Fruit fly (Drosophila melanogaster): ENCODE results near the gene Lsp2.

Lsp2 gene

DNA sequence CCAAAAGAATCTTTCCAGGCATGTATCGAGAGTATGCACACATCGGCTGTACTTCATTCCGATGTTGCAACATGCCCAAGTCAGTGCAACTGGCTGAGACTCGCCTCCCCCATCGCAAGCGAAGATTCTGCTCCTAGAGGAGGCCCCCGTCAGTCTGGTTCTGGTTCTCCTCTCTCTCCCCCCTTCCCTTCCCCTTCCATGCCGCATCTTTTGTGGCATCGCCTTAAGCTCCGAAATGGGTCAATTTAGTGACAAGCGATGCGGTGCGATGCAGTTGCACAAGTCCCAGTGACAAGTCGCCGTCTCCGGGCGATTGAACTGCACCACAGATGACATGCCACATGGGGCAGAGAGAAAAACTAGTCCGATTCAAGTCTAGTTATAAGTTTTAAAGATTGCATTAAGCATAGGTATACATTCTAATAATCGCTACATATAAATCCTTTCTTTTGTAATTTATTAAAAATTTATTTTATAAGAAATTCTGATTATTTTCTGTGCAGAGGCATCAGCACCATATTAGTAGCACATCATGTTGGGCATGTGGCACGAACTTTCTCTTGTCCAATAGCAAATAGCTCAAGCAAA, 20.1 kb upstream of the Lsp2 start:
- TF ChIP-seq CG3919 (GFP tag; optimal IDR thresholded peaks at IDR 0.05) (peak; percentile 31), topi (GFP tag; optimal IDR thresholded peaks at IDR 0.05) (no peak), CG6163 (GFP tag; IDR thresholded peaks at IDR 0.05) (peak; percentile 75), Sox15 (GFP tag; optimal IDR thresholded peaks at IDR 0.05) (no peak), CG16779 (tag; optimal IDR thresholded peaks at IDR 0.05) (no peak), CG34406 (GFP tag; optimal IDR thresholded peaks at IDR 0.05) (peak; percentile 29), net (GFP tag; optimal IDR thresholded peaks at IDR 0.05) (no peak), CG31627 (GFP tag; optimal IDR thresholded peaks at IDR 0.05) (no peak), CG10669 (GFP tag; optimal IDR thresholded peaks at IDR 0.05) (peak; percentile 7), Smox (GFP tag; optimal IDR thresholded peaks at IDR 0.05) (no peak), svp (GFP tag) (no peak), Sox102F (GFP tag; optimal IDR thresholded peaks at IDR 0.05) (no peak), Gug (GFP tag; IDR thresholded peaks at IDR 0.05) (peak; percentile 20; the same call in 1 of the 2 replicates), CG6276 (GFP tag; optimal IDR thresholded peaks at IDR 0.05) (peak; percentile 38), CG3032 (tag; optimal IDR thresholded peaks at IDR 0.05) (peak; percentile 20), CG8119 (GFP tag; IDR thresholded peaks at IDR 0.05) (peak; percentile 65), Ets96B (tag; optimal IDR thresholded peaks at IDR 0.05) (peak; percentile 1), CG6854 (GFP tag; optimal IDR thresholded peaks at IDR 0.05) (peak; percentile 22), CG15336 (GFP tag; IDR thresholded peaks at IDR 0.05) (peak; percentile 74), achi (GFP tag; optimal IDR thresholded peaks at IDR 0.05) (peak; percentile 55), CG11762 (GFP tag; optimal IDR thresholded peaks at IDR 0.05; ENCODE audit: insufficient read depth) (peak; percentile 11), Eip78C (GFP tag) (peak; percentile 83), CG8319 (GFP tag; optimal IDR thresholded peaks at IDR 0.05) (no peak), CG4318 (GFP tag; optimal IDR thresholded peaks at IDR 0.05) (peak; percentile 54), CG10631 (GFP tag; optimal IDR thresholded peaks at IDR 0.05) (peak; percentile 32), ss (GFP tag; optimal IDR thresholded peaks at IDR 0.05) (peak; percentile 3 to 28), Lpt (GFP tag; optimal IDR thresholded peaks at IDR 0.05) (no peak), acj6 (GFP tag; optimal IDR thresholded peaks at IDR 0.05) (peak; percentile 36), eg (GFP tag; IDR thresholded peaks at IDR 0.05) (peak; percentile 73; the same call in 2 of the 3 replicates), Hr4 (GFP tag; optimal IDR thresholded peaks at IDR 0.05) (peak; percentile 41), CG8632 (GFP tag; optimal IDR thresholded peaks at IDR 0.05) (peak; percentile 9), CG32006 (GFP tag; optimal IDR thresholded peaks at IDR 0.05) (peak; percentile 78), fd59A (GFP tag; optimal IDR thresholded peaks at IDR 0.05) (no peak), OdsH (GFP tag; optimal IDR thresholded peaks at IDR 0.05) (peak; percentile 34), salr (GFP tag; optimal IDR thresholded peaks at IDR 0.05) (peak in 1 of 2 experiments; percentile 40)

DNA sequence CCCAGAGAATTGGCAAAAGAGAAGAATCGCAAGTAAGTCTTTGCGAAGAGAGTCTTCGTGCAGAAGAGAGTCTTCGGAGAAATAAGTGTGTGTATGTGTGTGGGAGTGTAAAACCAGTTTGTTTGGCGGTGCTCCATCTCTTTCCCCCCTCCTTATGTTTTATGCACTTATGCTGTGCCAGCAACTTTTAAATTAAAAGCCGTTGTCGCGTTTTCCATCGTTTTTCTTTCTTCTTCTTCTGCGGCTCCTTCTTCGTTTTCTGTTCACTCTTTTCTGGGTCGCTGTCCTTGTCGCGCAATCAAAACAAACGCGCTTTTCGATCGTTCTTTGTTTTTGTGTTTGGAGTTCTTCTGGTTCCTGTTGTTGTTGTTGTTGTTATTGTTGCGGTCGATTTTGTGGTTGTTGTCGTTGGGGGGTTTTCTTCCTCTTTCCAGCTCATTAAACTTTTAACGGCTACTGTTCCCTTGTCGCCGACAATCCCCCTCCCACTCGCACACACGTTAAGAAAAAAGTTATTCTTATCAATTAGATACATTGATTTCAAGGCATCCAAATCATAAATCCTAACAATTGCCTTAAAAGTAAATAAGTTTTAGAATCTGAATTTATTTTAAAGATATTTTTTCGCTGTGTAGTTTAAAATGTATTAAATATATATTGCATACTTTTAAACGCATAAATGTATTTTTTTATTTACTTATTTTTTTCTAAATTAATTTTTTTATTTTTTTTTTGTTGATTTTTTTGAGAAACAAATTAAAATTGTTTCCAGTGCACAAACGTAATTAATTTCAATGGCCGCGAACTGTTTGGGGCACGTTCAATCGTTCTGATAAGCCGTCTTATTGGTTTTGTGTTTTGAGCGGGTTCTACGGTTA, 17.9 kb upstream of the Lsp2 start:
- TF ChIP-seq CG11294 (GFP tag; IDR thresholded peaks at IDR 0.05) (peak; percentile 39; the same call in 1 of the 2 replicates), CG8319 (GFP tag; optimal IDR thresholded peaks at IDR 0.05) (peak; percentile 60), fd85E (GFP tag; optimal IDR thresholded peaks at IDR 0.05) (no peak), Smox (GFP tag; optimal IDR thresholded peaks at IDR 0.05) (peak; percentile 78), CG8119 (GFP tag; IDR thresholded peaks at IDR 0.05) (peak; percentile 75), CG11902 (GFP tag; optimal IDR thresholded peaks at IDR 0.05) (peak; percentile 47), net (GFP tag; optimal IDR thresholded peaks at IDR 0.05) (peak; percentile 79), achi (GFP tag; optimal IDR thresholded peaks at IDR 0.05) (peak; percentile 80), Ets21C (GFP tag; optimal IDR thresholded peaks at IDR 0.05) (peak; percentile 31), CG6808 (GFP tag; optimal IDR thresholded peaks at IDR 0.05) (peak; percentile 62), ss (GFP tag; optimal IDR thresholded peaks at IDR 0.05) (peak; percentile 69 to 70), esn (GFP tag; optimal IDR thresholded peaks at IDR 0.05) (peak; percentile 84), cyc (GFP tag; optimal IDR thresholded peaks at IDR 0.05) (peak; percentile 77), Sox15 (GFP tag; optimal IDR thresholded peaks at IDR 0.05) (peak; percentile 65), CG3919 (GFP tag; optimal IDR thresholded peaks at IDR 0.05) (peak; percentile 78), CG32006 (GFP tag; optimal IDR thresholded peaks at IDR 0.05) (peak; percentile 80), Sox102F (GFP tag; optimal IDR thresholded peaks at IDR 0.05) (peak; percentile 72), OdsH (GFP tag; optimal IDR thresholded peaks at IDR 0.05) (peak; percentile 83), Lpt (GFP tag; optimal IDR thresholded peaks at IDR 0.05) (peak; percentile 45), CG16779 (tag; optimal IDR thresholded peaks at IDR 0.05) (peak; percentile 13), CG4318 (GFP tag; optimal IDR thresholded peaks at IDR 0.05) (peak; percentile 54), Blimp-1 (GFP tag; optimal IDR thresholded peaks at IDR 0.05) (peak; percentile 73), CG34406 (GFP tag; optimal IDR thresholded peaks at IDR 0.05) (peak; percentile 84), CG1621 (tag; optimal IDR thresholded peaks at IDR 0.05) (peak; percentile 21), Sox14 (GFP tag; optimal IDR thresholded peaks at IDR 0.05) (peak; percentile 77), topi (GFP tag; optimal IDR thresholded peaks at IDR 0.05) (peak; percentile 82), Eip78C (GFP tag) (peak; percentile 95), eg (GFP tag; IDR thresholded peaks at IDR 0.05) (peak; percentile 70), CG3032 (tag; optimal IDR thresholded peaks at IDR 0.05) (peak; percentile 88), CG31627 (GFP tag; optimal IDR thresholded peaks at IDR 0.05) (peak; percentile 81)

All from whole organism, prepupa.